Fruit fly (Drosophila melanogaster) whole organism, prepupa: ENCODE measurements around the gene Hsp60D.
"Not testable (repeated sequence)": the region's sequence is repeated elsewhere in the genome, so short reads cannot be mapped to it uniquely, and the experiment has no call there.

Source experiments
- CG4318 ChIP-seq: fragments of 200-800 bp; sonication (Bioruptor generic); optimal IDR thresholded peaks from 3 replicates; lab custom pipeline; 2017; ENCODE audit warnings: missing biosample characterization, mild to moderate bottlenecking, missing genetic modification characterization
- net ChIP-seq: fragments of 200-800 bp; sonication (Bioruptor generic); optimal IDR thresholded peaks from 3 replicates; lab custom pipeline; 2016; ENCODE audit warnings: missing biosample characterization, missing genetic modification characterization
- spab ChIP-seq: fragments of 200-800 bp; sonication (Bioruptor generic); optimal IDR thresholded peaks from 2 replicates; lab custom pipeline; 2017; ENCODE audit warnings: missing biosample characterization, mild to moderate bottlenecking, missing genetic modification characterization, missing genetic modification reagents

DNA sequence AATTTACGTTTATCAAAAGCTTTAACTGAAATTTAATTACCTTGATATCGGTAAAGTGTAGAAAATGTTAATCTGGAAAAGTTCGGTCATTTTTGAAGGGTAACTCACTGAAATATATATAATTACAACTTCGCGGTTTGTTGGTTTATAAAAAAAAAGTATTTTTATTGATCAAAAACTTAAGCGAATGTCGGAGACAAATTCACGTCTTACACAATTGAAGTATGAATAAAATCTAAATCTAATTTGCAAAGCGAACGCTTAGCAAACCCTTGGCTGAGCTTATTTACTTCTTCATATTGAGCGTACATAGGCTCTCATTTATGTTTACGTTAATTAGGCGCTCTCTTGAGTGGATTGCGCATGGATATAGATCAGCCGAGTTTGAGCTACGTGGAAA, at the start of gene Hsp60D:
- not testable (repeated sequence) for TF ChIP-seq spab (GFP tag; lab: Kevin White, UChicago); net; CG4318
